Worm (Caenorhabditis elegans): ENCODE results near the gene C15F1.8.

DNA sequence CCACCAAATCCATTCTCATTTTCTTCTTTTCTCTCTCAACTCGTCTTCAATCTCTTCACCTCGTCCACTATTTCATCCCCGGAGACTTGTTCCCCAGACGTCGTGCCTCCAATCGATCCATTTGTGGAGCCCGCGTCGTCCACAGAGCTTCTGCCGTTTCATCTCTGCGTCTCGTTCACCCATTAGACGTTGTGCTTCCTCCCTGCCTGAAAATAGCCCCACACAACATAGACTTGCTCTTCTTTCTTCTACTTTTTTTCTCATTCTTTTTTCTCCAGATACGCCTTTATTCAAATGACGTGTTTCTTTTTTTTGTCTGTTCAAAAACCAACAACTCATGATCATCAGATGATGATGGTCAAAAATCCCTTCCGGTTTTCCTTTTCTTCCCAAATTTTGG, 15.3 kb upstream of the C15F1.8 start:
- TF ChIP-seq flt-1 (GFP tag; IDR thresholded peaks at IDR 0.05) = no peak
- no peak for TF ChIP-seq cog-1 (tag; optimal IDR thresholded peaks at IDR 0.05)
- TF ChIP-seq T22C8.4 (GFP tag; IDR thresholded peaks at IDR 0.05) = no peak
- no peak for TF ChIP-seq ref-1 (GFP tag; conservative IDR thresholded peaks at IDR 0.05)

Data from whole organism, midembryonic.